Worm (Caenorhabditis elegans) whole organism, L4 larva: Measurements from ENCODE around the gene arl-3.

Source experiments
- F37D6.2 ChIP-seq: sonication (generic microtip); optimal IDR thresholded peaks from 2 replicates; lab custom pipeline; 2016; ENCODE audit warnings: mild to moderate bottlenecking, missing genetic modification characterization, missing compliant biosample characterization
- F44E2.7 ChIP-seq: fragments of 200-800 bp; sonication (Bioruptor generic); IDR thresholded peaks from 2 replicates; pipeline ENCODE4 v2.1.2; 2022; ENCODE audit warnings: missing genetic modification characterization, missing compliant biosample characterization
- T20F7.1 ChIP-seq: fragments of 200-800 bp; sonication (Bioruptor generic); optimal IDR thresholded peaks from 2 replicates; lab custom pipeline; 2018; ENCODE audit warnings: mild to moderate bottlenecking, missing genetic modification characterization, missing compliant biosample characterization
- T26A8.4 ChIP-seq: fragments of 200-800 bp; sonication (Bioruptor generic); IDR thresholded peaks from 2 replicates; pipeline ENCODE4 v1.3.6; 2022; ENCODE audit warnings: missing genetic modification characterization, missing compliant biosample characterization
- Y48G9A.11 ChIP-seq: fragments of 200-800 bp; sonication (Bioruptor generic); IDR thresholded peaks from 2 replicates; pipeline ENCODE4 v1.3.6; 2022; ENCODE audit warnings: missing genetic modification reagents, missing genetic modification characterization, missing compliant biosample characterization
- Y5F2A.4 ChIP-seq: fragments of 200-800 bp; sonication (Bioruptor generic); optimal IDR thresholded peaks from 2 replicates; lab custom pipeline; 2018; ENCODE audit warnings: mild to moderate bottlenecking, missing genetic modification characterization, missing compliant biosample characterization
- Y75B8A.6 ChIP-seq: fragments of 200-800 bp; sonication (Bioruptor generic); IDR thresholded peaks from 2 replicates; pipeline ENCODE4 v1.3.6; 2022; ENCODE audit warnings: missing genetic modification reagents, missing genetic modification characterization, missing compliant biosample characterization
- aha-1 ChIP-seq: fragments of 150-350 bp; peaks from one replicate; lab custom pipeline; 2014; ENCODE audit warnings: missing biosample characterization, missing genetic modification characterization
- ama-1 ChIP-seq: fragments of 150-350 bp; optimal IDR thresholded peaks from 2 replicates; lab custom pipeline; 2014; ENCODE audit warnings: inconsistent platforms, mixed read lengths
- ceh-28 ChIP-seq: fragments of 150-350 bp; optimal IDR thresholded peaks from 2 replicates; lab custom pipeline; 2014; ENCODE audit warnings: missing biosample characterization, missing genetic modification reagents, missing genetic modification characterization
- ceh-62 ChIP-seq: sonication (generic microtip); optimal IDR thresholded peaks from 2 replicates; lab custom pipeline; 2017; ENCODE audit warnings: missing biosample characterization, missing genetic modification characterization
- cey-2 ChIP-seq: sonication (generic microtip); optimal IDR thresholded peaks from 3 replicates; lab custom pipeline; 2017; ENCODE audit warnings: missing genetic modification characterization, mild to moderate bottlenecking, missing compliant biosample characterization, antibody characterized with exemption, borderline replicate concordance; ENCODE audit not compliant: insufficient read depth
- daf-12 ChIP-seq: fragments of 150-350 bp; optimal IDR thresholded peaks from 2 replicates; lab custom pipeline; 2014; ENCODE audit warnings: missing biosample characterization, missing genetic modification reagents, missing genetic modification characterization
- daf-19 ChIP-seq: fragments of 200-800 bp; sonication (Bioruptor generic); conservative IDR thresholded peaks from 2 replicates; pipeline ENCODE4 v1.3.6; 2022; ENCODE audit warnings: missing genetic modification characterization, missing compliant biosample characterization
- dmd-8 ChIP-seq: fragments of 200-800 bp; sonication (Bioruptor generic); IDR thresholded peaks from 2 replicates; pipeline ENCODE4 v1.3.6; 2022; ENCODE audit warnings: missing genetic modification characterization, missing compliant biosample characterization
- dpl-1 ChIP-seq: fragments of 150-350 bp; optimal IDR thresholded peaks from 2 replicates; lab custom pipeline; 2014; ENCODE audit warnings: missing biosample characterization, missing genetic modification reagents, missing genetic modification characterization
- egl-27 ChIP-seq: sonication (generic microtip); optimal IDR thresholded peaks from 3 replicates; lab custom pipeline; 2017; ENCODE audit warnings: missing biosample characterization, missing genetic modification reagents, missing genetic modification characterization
- egl-43 ChIP-seq: fragments of 200-800 bp; sonication (Bioruptor generic); IDR thresholded peaks from 2 replicates; pipeline ENCODE4 v1.3.6; 2022; ENCODE audit warnings: missing genetic modification reagents, missing genetic modification characterization, missing compliant biosample characterization
- gei-8 ChIP-seq: fragments of 200-800 bp; sonication (Bioruptor generic); optimal IDR thresholded peaks from 2 replicates; lab custom pipeline; 2018; ENCODE audit warnings: mild to moderate bottlenecking, missing genetic modification characterization, missing compliant biosample characterization
- hmg-1.1 ChIP-seq: fragments of 200-800 bp; sonication (Bioruptor generic); IDR thresholded peaks from 2 replicates; pipeline ENCODE4 v1.3.6; 2022; ENCODE audit warnings: missing genetic modification reagents, missing genetic modification characterization, missing compliant biosample characterization
- lin-1 ChIP-seq: fragments of 200-800 bp; sonication (Bioruptor generic); IDR thresholded peaks from 2 replicates; pipeline ENCODE4 v1.3.6; 2022; ENCODE audit warnings: missing genetic modification reagents, missing genetic modification characterization, missing compliant biosample characterization
- lin-15B ChIP-seq: fragments of 150-350 bp; sonication (generic microtip); optimal IDR thresholded peaks from 3 replicates; lab custom pipeline; 2014; ENCODE audit warnings: missing biosample characterization, missing genetic modification characterization
- lin-38 ChIP-seq: fragments of 200-800 bp; sonication (Bioruptor generic); IDR thresholded peaks from 2 replicates; pipeline ENCODE4 v1.3.6; 2022; ENCODE audit warnings: missing genetic modification reagents, missing genetic modification characterization, missing compliant biosample characterization
- lin-39 ChIP-seq: fragments of 150-350 bp; optimal IDR thresholded peaks from 2 replicates; lab custom pipeline; 2014; ENCODE audit warnings: missing biosample characterization, missing genetic modification reagents, missing genetic modification characterization
- lir-3 ChIP-seq: sonication (generic microtip); optimal IDR thresholded peaks from 2 replicates; lab custom pipeline; 2016; ENCODE audit warnings: mild to moderate bottlenecking, missing genetic modification characterization, missing compliant biosample characterization
- lsy-2 ChIP-seq, 2 experiments: fragments of 150-350 bp in 1 of 2; sonication (generic microtip) in 1 of 2; optimal IDR thresholded peaks; 2 replicates each; lab custom pipeline; 2014 to 2017; ENCODE audit warnings: missing biosample characterization in 2 of 2, missing genetic modification characterization in 2 of 2
- madf-5 ChIP-seq, 2 experiments: fragments of 200-800 bp; sonication (Bioruptor generic); IDR thresholded peaks; 2 replicates each; pipeline ENCODE4 v1.3.6; 2022; ENCODE audit warnings: missing compliant biosample characterization in 2 of 2, missing genetic modification characterization in 2 of 2
- madf-9 ChIP-seq: fragments of 200-800 bp; sonication (Bioruptor generic); conservative IDR thresholded peaks from 2 replicates; pipeline ENCODE4 v1.3.6; 2022; ENCODE audit warnings: missing genetic modification reagents, missing genetic modification characterization, missing compliant biosample characterization
- mdt-29 ChIP-seq: fragments of 200-800 bp; sonication (Bioruptor generic); IDR thresholded peaks from 2 replicates; pipeline ENCODE4 v1.3.6; 2022; ENCODE audit warnings: missing genetic modification reagents, missing genetic modification characterization, missing compliant biosample characterization
- mep-1 ChIP-seq: fragments of 150-350 bp; sonication (generic microtip); optimal IDR thresholded peaks from 3 replicates; lab custom pipeline; 2014; ENCODE audit warnings: missing biosample characterization, missing genetic modification characterization
- mxl-3 ChIP-seq: fragments of 200-800 bp; sonication (Bioruptor generic); optimal IDR thresholded peaks from 2 replicates; lab custom pipeline; 2018; ENCODE audit warnings: mild to moderate bottlenecking, missing genetic modification characterization, missing compliant biosample characterization
- nhr-10 ChIP-seq: fragments of 150-350 bp; optimal IDR thresholded peaks from 2 replicates; lab custom pipeline; 2014; ENCODE audit warnings: missing biosample characterization, missing genetic modification characterization
- nhr-237 ChIP-seq: sonication (generic microtip); optimal IDR thresholded peaks from 2 replicates; lab custom pipeline; 2017; ENCODE audit warnings: missing biosample characterization, missing genetic modification characterization
- nhr-25 ChIP-seq: sonication (generic microtip); optimal IDR thresholded peaks from 2 replicates; lab custom pipeline; 2017; ENCODE audit warnings: missing genetic modification characterization, mild to moderate bottlenecking, missing compliant biosample characterization, antibody characterized with exemption, moderate library complexity, borderline replicate concordance; ENCODE audit not compliant: insufficient read depth
- nhr-28 ChIP-seq: fragments of 150-350 bp; optimal IDR thresholded peaks from 2 replicates; lab custom pipeline; 2014; ENCODE audit warnings: missing biosample characterization, missing genetic modification characterization
- nhr-6 ChIP-seq: fragments of 150-350 bp; optimal IDR thresholded peaks from 2 replicates; lab custom pipeline; 2014; ENCODE audit warnings: missing biosample characterization, missing genetic modification characterization
- nhr-77 ChIP-seq: fragments of 150-350 bp; optimal IDR thresholded peaks from 2 replicates; lab custom pipeline; 2014; ENCODE audit warnings: missing biosample characterization, missing genetic modification characterization
- pha-4 ChIP-seq, 2 experiments: fragments of 150-350 bp in 1 of 2; fragments of 200-800 bp in 1 of 2; sonication (Bioruptor generic) in 1 of 2; IDR thresholded peaks in 1 of 2; optimal IDR thresholded peaks in 1 of 2; 2 replicates each; pipeline versions ENCODE4 v1.3.6 to Lab custom; 2014 to 2022; ENCODE audit warnings: missing genetic modification characterization in 2 of 2, missing genetic modification reagents in 2 of 2, missing biosample characterization in 1 of 2, missing compliant biosample characterization in 1 of 2
- php-3 ChIP-seq: fragments of 200-800 bp; sonication (Bioruptor generic); IDR thresholded peaks from 2 replicates; pipeline ENCODE4 v1.3.6; 2022; ENCODE audit warnings: missing genetic modification reagents, missing genetic modification characterization, missing compliant biosample characterization
- pqm-1 ChIP-seq: sonication (generic microtip); optimal IDR thresholded peaks from 2 replicates; lab custom pipeline; 2017; ENCODE audit warnings: missing biosample characterization, missing genetic modification characterization
- set-16 ChIP-seq: fragments of 200-800 bp; sonication (Bioruptor generic); IDR thresholded peaks from 2 replicates; pipeline ENCODE4 v1.3.6; 2022; ENCODE audit warnings: missing genetic modification reagents, missing genetic modification characterization, missing compliant biosample characterization
- snpc-1.2 ChIP-seq: fragments of 200-800 bp; sonication (Bioruptor generic); IDR thresholded peaks from 2 replicates; pipeline ENCODE4 v1.3.6; 2022; ENCODE audit warnings: missing genetic modification reagents, missing genetic modification characterization, missing compliant biosample characterization
- tag-97 ChIP-seq: fragments of 200-800 bp; sonication (Bioruptor generic); IDR thresholded peaks from 2 replicates; pipeline ENCODE4 v1.3.6; 2022; ENCODE audit warnings: missing genetic modification characterization, missing compliant biosample characterization
- unc-130 ChIP-seq: sonication (generic microtip); optimal IDR thresholded peaks from 2 replicates; lab custom pipeline; 2016; ENCODE audit warnings: missing genetic modification reagents, missing genetic modification characterization, missing compliant biosample characterization
- unc-39 ChIP-seq: sonication (generic microtip); optimal IDR thresholded peaks from 2 replicates; lab custom pipeline; 2017; ENCODE audit warnings: missing biosample characterization, missing genetic modification characterization
- zag-1 ChIP-seq: fragments of 150-350 bp; optimal IDR thresholded peaks from 2 replicates; lab custom pipeline; 2014; ENCODE audit warnings: missing biosample characterization, missing genetic modification characterization
- zip-2 ChIP-seq: fragments of 150-350 bp; optimal IDR thresholded peaks from 2 replicates; lab custom pipeline; 2014; ENCODE audit warnings: missing biosample characterization, missing genetic modification characterization

The arl-3 gene

ce11 chrII:14609297-14609937 lies 3.1 kb downstream of the arl-3 start:
- TF ChIP-seq nhr-77 (tag; lab: Kevin White, UChicago) (no peak), madf-9 (GFP tag; lab: Robert Waterston, UW) (no peak), ama-1 (lab: Kevin White, UChicago) (peak; percentile 66), madf-5 (GFP tag; IDR thresholded peaks at IDR 0.05; lab: Robert Waterston, UW) (0 out of 4 replicates have a peak, but pooled peaks of 1 of the 2 experiments have one; percentile 54), dmd-8 (GFP tag; lab: Robert Waterston, UW) (0 out of 2 replicates have a peak, but pooled peaks have one; percentile 35), pha-4 (GFP tag; IDR thresholded peaks at IDR 0.05; lab: Robert Waterston, UW) (no peak), pha-4 (tag; optimal IDR thresholded peaks at IDR 0.05; lab: Kevin White, UChicago) (no peak), nhr-237 (tag; lab: Kevin White, UChicago) (no peak), ceh-28 (tag; lab: Kevin White, UChicago) (no peak), cey-2 (tag; lab: Kevin White, UChicago) (no peak), lin-38 (GFP tag; lab: Robert Waterston, UW) (no peak), F44E2.7 (GFP tag; lab: Robert Waterston, UW) (no peak), Y75B8A.6 (no peak), T26A8.4 (0 out of 2 replicates have a peak, but pooled peaks have one; percentile 18), aha-1 (tag; lab: Kevin White, UChicago) (peak; percentile 96), mdt-29 (GFP tag; lab: Robert Waterston, UW) (no peak), nhr-25 (tag; lab: Kevin White, UChicago) (no peak), T20F7.1 (GFP tag; lab: Kevin White, UChicago) (no peak)
- TF ChIP-seq, all 104 proteins: peak for 5

ce11 chrII:14610492-14611142 lies 4.3 kb downstream of the arl-3 start:
- TF ChIP-seq lin-39 (tag; lab: Kevin White, UChicago), result no peak
- TF ChIP-seq lin-1, result no peak
- no peak for TF ChIP-seq egl-27 (tag; lab: Kevin White, UChicago)
- TF ChIP-seq nhr-6 (tag; lab: Kevin White, UChicago), result peak; percentile 54
- no peak for TF ChIP-seq egl-43 (GFP tag; lab: Robert Waterston, UW)
- no peak for TF ChIP-seq mxl-3 (GFP tag; lab: Kevin White, UChicago)
- no peak for TF ChIP-seq unc-39 (tag; lab: Kevin White, UChicago)
- TF ChIP-seq zag-1, result no peak
- no peak for TF ChIP-seq pqm-1
- no peak for TF ChIP-seq nhr-237 (tag; lab: Kevin White, UChicago)
- TF ChIP-seq nhr-10, result no peak
- TF ChIP-seq gei-8 (GFP tag; lab: Kevin White, UChicago), result no peak
- TF ChIP-seq madf-5 (GFP tag; IDR thresholded peaks at IDR 0.05; lab: Robert Waterston, UW), result no peak
- TF ChIP-seq lir-3 (tag; lab: Kevin White, UChicago), result no peak
- no peak for TF ChIP-seq nhr-25 (tag; lab: Kevin White, UChicago)
- TF ChIP-seq set-16, result no peak
- no peak for TF ChIP-seq lin-15B (tag; lab: Kevin White, UChicago)
- no peak for TF ChIP-seq Y48G9A.11 (GFP tag; lab: Robert Waterston, UW)
- peak; percentile 91 for TF ChIP-seq ama-1 (lab: Kevin White, UChicago)
- TF ChIP-seq madf-9 (GFP tag; lab: Robert Waterston, UW), result no peak
- no peak for TF ChIP-seq daf-12
- no peak for TF ChIP-seq hmg-1.1 (GFP tag; lab: Robert Waterston, UW)
- no peak for TF ChIP-seq dpl-1 (GFP tag; lab: Kevin White, UChicago)
- TF ChIP-seq php-3, result no peak
- no peak for TF ChIP-seq ceh-62
- no peak for TF ChIP-seq snpc-1.2 (GFP tag; lab: Robert Waterston, UW)
- no peak for TF ChIP-seq nhr-28
- no peak for TF ChIP-seq zip-2
- no peak for TF ChIP-seq tag-97
- no peak for TF ChIP-seq daf-19 (GFP tag; lab: Robert Waterston, UW)
- TF ChIP-seq nhr-77 (tag; lab: Kevin White, UChicago), result peak; percentile 29
- TF ChIP-seq lsy-2 (tag; optimal IDR thresholded peaks at IDR 0.05; lab: Kevin White, UChicago), result peak in 1 of 2 experiments; percentile 28
- peak; percentile 43 for TF ChIP-seq mep-1 (tag; lab: Kevin White, UChicago)
- TF ChIP-seq F37D6.2 (tag; lab: Kevin White, UChicago), result no peak
- TF ChIP-seq unc-130 (GFP tag; lab: Kevin White, UChicago), result no peak
- TF ChIP-seq Y5F2A.4 (GFP tag; lab: Kevin White, UChicago), result no peak
- peak; percentile 77 for TF ChIP-seq aha-1 (tag; lab: Kevin White, UChicago)
